Worm (Caenorhabditis elegans) whole organism, L4/young adult: Measurements from ENCODE around the gene fntb-1.
"Not testable (repeated sequence)": the region's sequence is repeated elsewhere in the genome, so short reads cannot be mapped to it uniquely, and the experiment has no call there.

Experiments
- W03F9.2 ChIP-seq: fragments of 150-350 bp; optimal IDR thresholded peaks from 2 replicates; lab custom pipeline; 2014; ENCODE audit warnings: missing biosample characterization, missing genetic modification characterization
- dao-5 ChIP-seq: sonication (generic microtip); optimal IDR thresholded peaks from 2 replicates; lab custom pipeline; 2016; ENCODE audit warnings: missing genotype, missing genetic modification characterization, moderate library complexity, missing compliant biosample characterization
- him-1 ChIP-seq: sonication (generic microtip); optimal IDR thresholded peaks from 2 replicates; lab custom pipeline; 2016; ENCODE audit warnings: missing genotype, missing genetic modification reagents, missing genetic modification characterization, missing compliant biosample characterization

fntb-1 gene

DNA sequence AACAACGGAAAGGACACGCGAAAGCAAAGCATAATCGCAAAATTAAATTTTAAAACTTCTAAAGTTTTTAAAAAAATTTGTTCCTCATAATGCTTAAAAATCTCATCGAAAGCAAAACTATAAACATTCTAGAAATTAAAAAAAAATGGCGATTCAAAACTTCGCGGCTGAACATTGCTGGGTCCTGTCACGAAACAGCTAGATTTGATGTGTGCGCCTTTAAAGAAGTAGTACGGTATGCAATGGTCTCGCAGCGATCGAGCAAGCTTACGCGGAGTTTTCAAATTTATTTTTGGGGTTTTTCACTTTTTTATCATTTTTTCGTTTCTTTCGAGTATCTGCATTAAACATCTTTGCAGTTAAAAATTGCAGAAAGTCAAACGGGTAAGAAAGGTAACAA, 9.6 kb downstream of the fntb-1 start, which contains the start of gene coh-3:
coh-3 (plus strand) TSS at position 353 of the 400 bp plus-strand sequence.
- TF ChIP-seq him-1 (tag; lab: Kevin White, UChicago) (no peak), dao-5 (no peak), W03F9.2 (tag; lab: Kevin White, UChicago) (peak; percentile 48)

DNA sequence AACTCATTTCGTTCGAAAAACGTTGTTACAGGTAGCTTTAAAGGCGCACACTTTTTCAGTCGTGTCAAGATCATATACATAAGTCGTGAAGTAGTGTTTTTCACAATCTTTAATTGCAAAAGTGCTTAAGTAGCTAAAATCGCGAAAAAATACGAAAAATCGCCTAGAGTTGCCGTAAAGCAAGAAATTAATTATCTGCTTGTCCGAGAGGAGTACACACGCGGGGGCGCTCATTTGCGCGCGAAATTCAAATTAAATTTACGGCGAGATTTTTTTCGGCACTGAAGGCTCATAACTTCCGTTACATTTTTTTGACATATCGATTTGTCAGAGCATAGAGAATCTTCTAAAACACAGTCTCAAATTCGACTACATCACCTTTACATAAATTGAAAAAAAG, 12.7 kb downstream of the fntb-1 start:
- TF ChIP-seq W03F9.2 (tag; lab: Kevin White, UChicago) (no peak), dao-5 (no peak), him-1 (tag; lab: Kevin White, UChicago) (no peak)

DNA sequence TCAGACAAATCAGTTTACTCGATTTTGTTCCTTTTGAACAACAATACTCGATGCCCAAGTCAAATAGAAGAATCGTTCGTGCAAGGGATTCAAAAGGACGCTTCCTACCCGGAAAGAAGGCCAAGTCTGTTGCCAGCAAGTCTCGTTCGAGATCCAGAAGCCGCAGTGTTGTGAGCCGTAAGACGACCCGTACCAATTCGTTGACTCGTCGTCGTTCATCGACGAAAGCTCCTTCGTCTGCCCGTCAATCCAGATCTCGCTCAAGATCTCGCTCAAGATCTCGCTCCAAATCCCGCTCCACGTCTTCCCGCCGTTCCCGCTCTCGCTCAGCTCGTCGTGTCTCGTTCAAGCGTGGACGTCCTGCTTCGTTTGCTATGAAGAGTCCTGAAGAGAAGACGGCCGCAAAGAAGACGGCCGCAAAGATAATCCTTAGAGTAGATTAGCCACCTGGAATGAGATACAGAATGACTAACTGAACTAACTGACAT, 13.2 kb downstream of the fntb-1 start, which contains the start of gene F08H9.2:
F08H9.2 (plus strand) TSS at position 51 of the 488 bp plus-strand sequence.
- TF ChIP-seq W03F9.2 (tag; lab: Kevin White, UChicago): no peak
- TF ChIP-seq him-1 (tag; lab: Kevin White, UChicago): no peak
- TF ChIP-seq dao-5: no peak

DNA sequence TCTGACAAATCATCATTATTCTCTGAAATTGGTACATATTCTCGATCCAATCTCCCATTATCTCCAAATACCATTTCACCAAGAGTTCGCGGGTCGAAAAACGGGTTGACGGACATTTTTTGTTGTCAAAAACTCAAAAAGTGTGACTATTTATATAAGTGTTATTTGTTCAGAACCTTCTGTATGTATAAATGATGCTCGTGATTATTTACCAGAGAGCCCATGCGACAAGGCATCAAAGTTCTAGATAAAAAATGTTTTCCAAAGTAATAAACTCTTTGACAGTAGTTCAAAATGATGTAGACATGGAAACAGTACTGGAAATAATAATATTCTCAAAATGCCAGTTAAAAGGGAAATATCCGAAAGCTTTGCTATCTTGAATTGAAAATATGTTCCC, 15.2 kb downstream of the fntb-1 start:
- TF ChIP-seq W03F9.2 (tag; lab: Kevin White, UChicago) (no peak), him-1 (tag; lab: Kevin White, UChicago) (no peak), dao-5 (no peak)

DNA sequence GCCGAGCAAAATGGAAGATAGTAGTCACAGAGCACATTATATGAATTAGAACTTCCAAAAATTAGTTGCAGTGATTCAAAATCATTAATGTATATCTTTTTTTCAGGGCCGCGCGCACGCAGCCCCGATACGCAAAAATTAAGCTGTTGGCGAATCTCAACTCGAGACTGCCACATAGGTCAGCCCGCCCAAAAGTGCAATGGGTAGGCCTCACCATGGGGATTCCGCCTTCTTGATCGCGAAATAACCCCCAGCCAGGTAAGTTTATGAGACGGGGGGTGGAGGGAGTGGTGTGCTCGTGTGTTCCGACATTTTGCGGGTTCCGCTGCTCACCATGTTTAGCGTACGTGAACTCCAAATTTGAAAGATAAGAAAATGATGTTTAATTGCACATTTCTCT, 15.6 kb downstream of the fntb-1 start, which contains the start of gene F08H9.3:
F08H9.3 (minus strand) TSS at position 252 of the 400 bp plus-strand sequence.
- TF ChIP-seq dao-5; W03F9.2 (tag; lab: Kevin White, UChicago); him-1 (tag; lab: Kevin White, UChicago): not testable (repeated sequence)

DNA sequence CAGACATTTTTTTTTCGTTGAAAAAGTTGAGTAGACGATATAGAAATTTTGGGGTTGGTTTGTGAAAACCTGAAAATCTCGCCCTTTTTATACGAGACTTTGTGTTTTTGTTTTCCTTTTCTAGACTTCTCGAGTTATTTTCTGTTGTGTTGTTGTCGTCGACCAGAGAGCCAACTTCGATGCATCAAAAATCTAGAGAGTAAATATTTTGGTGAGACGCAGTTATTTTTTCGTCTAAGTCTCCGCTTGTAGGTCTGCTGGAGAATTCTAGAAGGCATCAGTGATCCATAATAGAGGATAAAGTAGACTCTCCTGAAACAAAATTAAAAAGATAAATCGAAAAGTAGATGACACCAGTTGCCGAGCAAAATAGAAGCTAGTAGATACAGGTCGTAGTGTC, 16.9 kb downstream of the fntb-1 start, which contains the start of gene F08H9.4:
F08H9.4 (minus strand) TSS at position 61 of the 400 bp plus-strand sequence.
- TF ChIP-seq dao-5 (no peak), W03F9.2 (tag; lab: Kevin White, UChicago) (no peak), him-1 (tag; lab: Kevin White, UChicago) (no peak)

DNA sequence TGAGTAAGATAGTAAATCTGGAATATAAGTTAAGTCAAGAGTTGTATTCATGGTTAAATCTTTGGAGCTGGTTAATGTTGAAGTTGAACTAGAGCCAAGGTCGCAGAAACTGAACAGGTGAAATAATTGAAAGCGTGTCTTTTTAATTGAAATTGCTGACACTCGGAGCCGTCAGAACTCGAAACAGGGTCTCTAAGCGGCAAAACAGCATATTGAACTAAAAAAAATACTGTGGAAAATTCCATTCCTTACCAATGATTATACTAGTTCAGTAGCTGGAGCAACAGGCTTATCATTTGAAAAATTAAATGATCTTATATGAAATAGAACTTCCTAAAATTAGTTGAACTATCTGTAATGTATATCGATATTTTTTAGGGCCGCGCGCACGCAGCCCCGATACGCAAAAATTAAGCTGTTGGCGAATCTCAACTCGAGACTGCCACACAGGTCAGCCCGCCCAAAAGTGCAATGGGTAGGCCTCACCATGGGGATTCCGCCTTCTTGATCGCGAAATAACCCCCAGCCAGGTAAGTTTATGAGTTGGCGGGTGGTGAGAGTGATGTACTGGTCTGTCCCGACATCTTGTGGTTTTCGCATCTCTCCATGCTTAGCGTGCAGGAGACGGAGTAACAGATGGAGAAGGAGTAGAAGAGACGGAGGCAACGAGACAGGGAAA, 20.9 kb downstream of the fntb-1 start, which contains the start of gene srz-97:
srz-97 (minus strand) TSS at position 51 of the 679 bp plus-strand sequence.
- no peak for TF ChIP-seq dao-5
- no peak for TF ChIP-seq him-1 (tag; lab: Kevin White, UChicago)
- TF ChIP-seq W03F9.2 (tag; lab: Kevin White, UChicago): no peak

DNA sequence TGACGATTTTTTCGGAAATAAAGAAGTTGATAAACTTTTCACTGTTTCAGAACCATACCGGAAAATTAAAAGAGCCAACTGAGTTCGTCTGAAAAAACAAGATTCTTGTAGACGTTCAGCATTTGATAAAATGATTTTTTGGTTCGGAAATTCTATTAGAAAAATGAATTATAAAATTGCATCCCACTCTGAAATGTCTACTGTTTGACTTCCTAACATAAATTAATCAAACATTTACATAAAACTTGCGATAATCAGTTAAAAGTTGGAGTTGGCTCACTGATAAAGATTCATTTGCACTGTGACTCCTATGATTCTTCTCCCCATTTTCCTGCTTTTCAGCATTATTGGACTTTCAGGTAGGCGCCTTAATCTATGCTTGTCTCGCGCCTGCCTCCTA, 21.5 kb downstream of the fntb-1 start, which contains the start of gene clec-57:
clec-57 (plus strand) TSS at position 301 of the 400 bp plus-strand sequence.
- no peak for TF ChIP-seq W03F9.2 (tag; lab: Kevin White, UChicago)
- TF ChIP-seq dao-5: no peak
- TF ChIP-seq him-1 (tag; lab: Kevin White, UChicago): no peak

DNA sequence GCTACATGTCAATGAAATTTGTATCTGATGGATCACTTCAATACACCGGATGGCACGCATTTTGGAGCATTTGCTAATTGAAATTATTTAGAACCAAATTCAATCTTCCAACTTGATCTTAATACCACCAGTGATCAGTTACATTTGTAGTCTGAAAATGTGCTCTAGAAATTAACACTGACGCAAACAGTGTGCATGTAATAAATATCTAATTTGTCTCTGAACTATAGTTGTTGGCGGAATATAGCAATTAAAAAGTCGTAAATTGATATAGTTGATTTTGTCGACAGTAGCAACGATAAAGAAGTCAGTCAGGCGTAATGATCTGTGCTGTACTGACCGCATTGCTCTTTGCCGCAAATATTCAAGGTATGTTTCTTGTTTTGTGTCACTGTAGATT, 24.8 kb downstream of the fntb-1 start, which contains the start of gene clec-227:
clec-227 (plus strand) TSS at position 301 of the 400 bp plus-strand sequence.
- no peak for TF ChIP-seq W03F9.2 (tag; lab: Kevin White, UChicago)
- TF ChIP-seq dao-5: no peak
- no peak for TF ChIP-seq him-1 (tag; lab: Kevin White, UChicago)

DNA sequence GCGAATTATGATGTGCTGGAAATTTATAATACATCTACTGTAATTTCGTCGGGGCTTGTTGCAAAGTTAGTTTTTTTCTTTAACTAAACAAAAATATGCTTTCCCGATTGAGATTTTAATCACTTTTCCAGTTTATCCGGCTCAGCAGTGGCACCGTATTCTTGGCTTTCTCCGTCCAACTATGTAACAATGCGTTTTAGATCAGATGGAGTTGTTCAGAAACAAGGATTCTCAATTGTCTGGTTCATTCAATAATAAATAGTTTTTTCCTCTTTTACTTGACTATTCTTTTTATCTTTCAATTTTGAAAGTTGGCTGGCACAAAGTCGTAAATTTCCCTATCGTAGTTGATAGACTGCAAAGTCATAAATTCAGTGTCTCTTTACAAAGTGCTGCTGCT, 26.6 kb downstream of the fntb-1 start, which contains the start of gene clec-56:
clec-56 (plus strand) TSS at position 301 of the 400 bp plus-strand sequence.
- TF ChIP-seq dao-5 (no peak), him-1 (tag; lab: Kevin White, UChicago) (no peak), W03F9.2 (tag; lab: Kevin White, UChicago) (no peak)

DNA sequence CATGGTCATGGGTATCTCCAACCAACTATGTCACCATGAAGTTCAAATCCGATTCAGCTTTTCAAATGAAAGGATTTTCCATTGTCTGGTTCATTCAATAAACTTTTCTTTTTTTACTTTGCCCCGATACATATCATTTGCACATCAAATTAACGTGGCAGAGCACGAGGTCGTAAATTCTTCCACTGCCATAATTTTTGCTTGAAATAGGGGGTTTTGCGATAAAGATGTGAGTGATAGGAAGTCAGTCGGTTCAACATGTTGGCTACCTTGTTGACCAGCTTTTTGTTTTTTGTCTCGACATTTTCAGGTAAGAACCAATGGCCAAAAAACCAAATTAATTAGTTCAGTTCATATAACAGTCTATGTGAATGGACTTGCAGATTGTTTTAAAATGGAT, 29.2 kb downstream of the fntb-1 start, which contains the start of gene clec-54:
clec-54 (plus strand) TSS at position 224 of the 400 bp plus-strand sequence.
- TF ChIP-seq W03F9.2 (tag; lab: Kevin White, UChicago): no peak
- TF ChIP-seq him-1 (tag; lab: Kevin White, UChicago): no peak
- TF ChIP-seq dao-5: no peak

DNA sequence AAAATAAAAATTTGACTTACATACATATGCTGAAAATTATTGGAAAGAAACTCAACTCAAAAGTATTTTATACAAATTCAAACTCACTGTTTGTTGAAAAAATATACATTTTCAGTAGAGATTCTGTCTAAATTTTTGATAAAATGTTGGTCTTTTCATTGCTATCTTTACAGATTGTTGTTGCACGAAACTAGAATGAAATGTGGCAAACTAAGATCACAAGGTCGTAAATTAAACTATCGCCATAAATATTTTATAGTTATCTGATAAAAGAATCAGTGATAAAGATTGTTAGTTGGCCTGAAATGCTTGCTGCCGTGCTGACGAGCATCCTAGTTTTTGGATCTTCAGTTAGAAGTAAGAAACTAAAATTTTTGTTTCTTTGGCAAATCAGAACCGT, 31.5 kb downstream of the fntb-1 start, which contains the start of gene clec-55:
clec-55 (plus strand) TSS at position 301 of the 400 bp plus-strand sequence.
- TF ChIP-seq dao-5 (no peak), W03F9.2 (tag; lab: Kevin White, UChicago) (no peak), him-1 (tag; lab: Kevin White, UChicago) (no peak)

DNA sequence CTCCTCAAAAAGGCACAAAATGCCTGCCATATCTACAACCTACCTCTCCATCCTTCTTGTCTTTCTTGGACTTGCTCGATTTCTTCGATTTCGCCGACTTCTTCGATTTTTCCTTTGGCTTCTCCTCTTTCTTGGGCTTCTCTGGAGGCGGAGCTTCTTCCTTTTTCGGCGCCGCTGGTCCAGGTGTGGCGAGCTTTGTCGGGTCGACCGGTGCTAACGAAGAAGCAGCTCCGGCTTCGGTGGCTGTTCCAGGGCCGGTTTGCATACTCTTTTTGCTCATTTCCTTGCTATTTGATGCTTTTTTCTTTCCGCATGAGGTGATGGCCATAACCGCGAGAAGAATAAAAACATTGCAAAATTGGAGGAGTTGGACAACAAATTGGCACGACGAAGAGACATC, 33.1 kb downstream of the fntb-1 start:
- TF ChIP-seq dao-5 (no peak), W03F9.2 (tag; lab: Kevin White, UChicago) (no peak), him-1 (tag; lab: Kevin White, UChicago) (no peak)

DNA sequence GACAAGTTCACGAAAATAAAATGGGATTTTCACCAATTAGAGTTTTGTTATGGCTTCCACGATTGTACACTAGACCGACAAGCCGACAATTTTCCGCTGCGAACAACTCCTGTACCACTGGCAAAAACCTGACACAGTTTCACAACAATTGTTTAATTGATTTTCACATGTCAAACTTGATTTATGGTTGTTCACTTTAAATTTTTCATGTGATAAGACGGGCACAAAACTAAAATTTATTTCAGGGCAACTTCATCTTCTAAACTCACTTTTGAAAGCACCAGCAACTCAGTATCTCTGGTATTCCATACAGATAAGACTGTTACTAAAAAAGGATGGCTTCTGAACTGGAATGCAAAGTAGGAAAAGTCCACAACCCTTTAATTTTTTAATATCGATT, 34.0 kb downstream of the fntb-1 start, which contains the start of gene R02D5.7:
R02D5.7 (minus strand) TSS at position 101 of the 400 bp plus-strand sequence.
- no peak for TF ChIP-seq dao-5
- no peak for TF ChIP-seq W03F9.2 (tag; lab: Kevin White, UChicago)
- no peak for TF ChIP-seq him-1 (tag; lab: Kevin White, UChicago)
